Fruit fly (Drosophila melanogaster) ovary, adult (tissue): Measurements from ENCODE around the gene Ctl1.

Experiments used
- CG17801 ChIP-seq: fragments of 200-800 bp; optimal IDR thresholded peaks from 2 replicates; lab custom pipeline; 2019; ENCODE audit warnings: missing biosample characterization, mild to moderate bottlenecking, missing genetic modification characterization, moderate library complexity; ENCODE audit not compliant: partially characterized antibody

The Ctl1 gene

DNA sequence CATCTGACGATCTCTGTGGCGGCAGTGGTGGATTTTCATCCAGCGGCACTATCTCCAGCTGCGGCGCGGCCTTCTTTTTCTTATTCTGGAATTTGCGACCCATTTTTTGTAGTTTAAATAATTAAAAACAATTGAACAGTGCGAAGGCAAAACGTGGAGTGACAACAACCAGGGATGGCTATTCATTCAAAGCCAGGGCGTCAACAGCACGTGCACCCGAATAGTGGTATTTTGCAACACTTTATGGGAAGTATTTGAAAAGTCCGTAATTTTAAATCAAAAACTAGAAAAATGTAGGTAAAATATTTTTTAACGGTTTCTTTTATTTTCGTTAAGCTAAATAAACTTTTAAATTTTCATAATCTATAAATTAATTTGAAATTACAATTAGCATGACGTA lies 4.9 kb downstream of the Ctl1 start, which contains the start of gene CG11583:
Gene CG11583 (minus strand): TSS at position 191 of the 400 bp plus-strand sequence.
- peak; percentile 60 for TF ChIP-seq CG17801 (GFP tag; lab: Kevin White, UChicago)

DNA sequence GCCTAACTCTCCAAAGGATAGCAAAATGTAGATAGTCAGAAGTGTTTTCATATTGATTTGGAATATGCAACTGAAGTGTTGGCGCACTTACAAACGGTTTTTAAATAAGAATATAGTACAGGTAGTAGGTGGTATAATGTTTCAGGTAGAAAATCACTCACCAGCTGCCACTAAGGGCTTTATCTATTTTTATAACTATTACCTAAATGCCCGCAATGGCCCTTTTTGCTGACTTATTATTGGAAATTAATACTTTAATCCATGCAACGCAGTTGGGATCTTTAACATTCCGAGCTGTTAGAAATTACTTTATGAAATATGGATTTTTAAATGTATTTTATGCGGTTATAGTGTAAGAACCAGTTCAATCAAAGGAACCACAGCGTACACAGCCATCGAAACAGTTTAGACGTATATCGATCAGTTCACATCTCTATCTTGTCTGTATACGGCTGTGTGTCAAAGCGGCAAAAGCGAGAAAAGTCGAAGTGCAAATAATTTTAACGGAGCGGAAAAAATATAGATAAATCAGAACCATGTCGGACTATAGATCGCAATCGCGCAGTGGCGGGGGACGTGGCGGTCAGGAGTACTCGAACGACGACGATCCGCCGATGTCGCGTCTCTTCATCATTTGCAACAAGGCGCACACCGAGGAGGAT lies 5.8 kb downstream of the Ctl1 start, which contains the start of the genes srw and CG1316:
Gene srw (minus strand): TSS at position 51 of the 662 bp plus-strand sequence.
Gene CG1316 (plus strand): TSS at position 424 of the 662 bp plus-strand sequence.
- TF ChIP-seq CG17801 (GFP tag; lab: Kevin White, UChicago), result peak; percentile 47

- no peak for TF ChIP-seq CG17801 (GFP tag; lab: Kevin White, UChicago)
These were observed 9.0 kb downstream of the Ctl1 start, which contains the start of gene TfIIEbeta for dm6 chr3L:4286784-4287183. Gene TfIIEbeta (plus strand): TSS chr3L:4287038.

DNA sequence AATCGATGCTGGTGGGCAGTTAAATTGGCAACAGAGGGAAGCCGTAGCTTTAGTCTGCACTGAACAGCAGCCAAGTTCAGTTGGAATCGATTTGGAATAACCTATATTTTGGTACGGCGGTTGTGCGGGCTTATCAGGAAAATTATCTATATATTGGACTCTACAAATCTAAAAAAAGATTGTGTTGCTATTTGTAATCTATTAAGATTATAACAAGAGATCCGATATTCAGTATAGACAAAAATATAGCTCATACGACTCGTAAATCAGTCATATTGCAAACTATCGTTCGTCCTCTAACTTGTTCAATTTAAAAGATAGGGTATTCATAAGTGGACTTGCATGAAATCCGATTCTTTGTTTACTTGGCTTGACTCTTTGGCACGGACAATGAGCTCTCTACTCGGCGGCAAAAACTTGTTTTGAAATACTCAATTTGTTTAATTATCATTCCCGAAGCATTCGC lies 10.9 kb downstream of the Ctl1 start, which contains the start of gene Hexo1:
Gene Hexo1 (plus strand): TSS at position 51 of the 466 bp plus-strand sequence.
- TF ChIP-seq CG17801 (GFP tag; lab: Kevin White, UChicago), result peak; percentile 16

dm6 chr3L:4292120-4292697 lies 14.4 kb downstream of the Ctl1 start, which contains the start of the genes CG15012 and Fdx2:
Gene CG15012 (minus strand): TSS chr3L:4292246.
Gene Fdx2 (plus strand): TSS chr3L:4292482.
- peak; percentile 64 for TF ChIP-seq CG17801 (GFP tag; lab: Kevin White, UChicago)

DNA sequence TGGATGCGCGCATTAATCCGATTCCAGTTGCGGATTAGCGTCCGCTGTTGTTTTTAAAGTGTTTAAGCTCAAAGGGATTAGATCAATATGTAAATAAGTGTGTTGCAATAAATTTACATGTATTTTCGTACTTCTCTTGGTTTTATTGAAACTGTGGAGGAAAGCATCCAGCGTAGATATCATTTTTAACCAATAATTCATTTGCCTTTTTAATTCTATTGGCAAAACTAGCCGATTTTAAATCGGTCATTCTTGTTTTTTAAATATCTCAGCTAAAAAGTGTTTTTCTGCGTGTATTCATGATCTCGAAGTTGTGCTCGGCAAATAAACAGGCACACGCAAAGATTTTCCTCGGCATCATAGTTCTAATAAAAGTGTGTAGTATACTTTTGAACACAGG lies 15.5 kb downstream of the Ctl1 start:
- TF ChIP-seq CG17801 (GFP tag; lab: Kevin White, UChicago), result no peak

DNA sequence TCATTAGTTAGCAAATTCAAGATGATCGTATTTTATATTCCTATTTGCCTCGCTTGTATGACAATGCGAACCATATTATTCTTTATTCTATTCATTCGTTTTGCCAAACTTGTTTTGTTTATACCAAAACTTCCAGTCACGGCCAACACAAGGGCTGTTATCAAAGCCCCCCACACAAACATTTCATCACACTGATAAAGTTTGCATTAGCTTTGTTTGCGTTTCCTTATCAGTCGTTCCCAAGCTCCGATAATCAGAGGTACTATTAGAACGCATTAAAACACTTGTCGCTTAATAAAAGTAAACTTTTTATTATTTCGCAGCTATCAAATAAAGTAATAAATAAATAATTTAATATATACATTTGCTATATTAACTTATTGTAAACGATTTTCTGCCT lies 15.9 kb downstream of the Ctl1 start:
- TF ChIP-seq CG17801 (GFP tag; lab: Kevin White, UChicago), result peak; percentile 20

DNA sequence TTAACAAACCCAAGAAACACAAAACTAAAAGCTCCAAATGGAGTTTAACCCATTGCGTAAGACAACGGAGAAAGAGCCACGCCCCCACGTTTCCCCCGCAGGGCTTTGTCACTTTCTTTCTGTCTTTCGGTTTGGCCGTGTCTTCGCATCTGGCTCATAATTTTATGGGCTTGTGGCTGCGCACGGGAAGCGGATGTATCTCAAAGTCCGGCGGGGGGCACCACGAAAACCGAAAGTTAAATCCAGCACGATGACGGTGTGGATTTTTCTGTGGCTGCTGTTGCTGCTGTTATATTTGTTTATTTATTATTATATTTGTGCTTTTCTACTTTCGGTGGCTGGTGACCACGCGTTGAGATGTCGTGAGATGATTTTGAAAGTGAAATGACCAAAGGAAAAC lies 19.0 kb downstream of the Ctl1 start:
- no peak for TF ChIP-seq CG17801 (GFP tag; lab: Kevin White, UChicago)

DNA sequence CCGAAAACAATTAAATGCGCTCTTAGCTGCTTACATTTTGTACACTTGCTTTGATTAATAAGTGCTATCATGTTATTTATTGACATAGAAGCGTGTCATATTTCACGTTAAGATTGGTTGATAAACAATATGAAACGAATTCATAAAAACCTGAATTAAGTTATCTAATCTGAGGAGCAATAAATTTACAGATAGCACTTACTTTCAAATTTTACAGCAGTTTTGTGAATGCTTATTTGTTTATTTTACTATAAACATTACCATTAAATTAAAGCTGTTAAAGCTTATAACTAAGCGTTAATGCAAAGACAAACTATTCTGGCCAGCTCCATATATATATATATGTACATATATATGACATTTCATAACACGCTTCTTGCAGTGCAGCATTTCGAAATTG lies 24.3 kb downstream of the Ctl1 start:
- no peak for TF ChIP-seq CG17801 (GFP tag; lab: Kevin White, UChicago)

DNA sequence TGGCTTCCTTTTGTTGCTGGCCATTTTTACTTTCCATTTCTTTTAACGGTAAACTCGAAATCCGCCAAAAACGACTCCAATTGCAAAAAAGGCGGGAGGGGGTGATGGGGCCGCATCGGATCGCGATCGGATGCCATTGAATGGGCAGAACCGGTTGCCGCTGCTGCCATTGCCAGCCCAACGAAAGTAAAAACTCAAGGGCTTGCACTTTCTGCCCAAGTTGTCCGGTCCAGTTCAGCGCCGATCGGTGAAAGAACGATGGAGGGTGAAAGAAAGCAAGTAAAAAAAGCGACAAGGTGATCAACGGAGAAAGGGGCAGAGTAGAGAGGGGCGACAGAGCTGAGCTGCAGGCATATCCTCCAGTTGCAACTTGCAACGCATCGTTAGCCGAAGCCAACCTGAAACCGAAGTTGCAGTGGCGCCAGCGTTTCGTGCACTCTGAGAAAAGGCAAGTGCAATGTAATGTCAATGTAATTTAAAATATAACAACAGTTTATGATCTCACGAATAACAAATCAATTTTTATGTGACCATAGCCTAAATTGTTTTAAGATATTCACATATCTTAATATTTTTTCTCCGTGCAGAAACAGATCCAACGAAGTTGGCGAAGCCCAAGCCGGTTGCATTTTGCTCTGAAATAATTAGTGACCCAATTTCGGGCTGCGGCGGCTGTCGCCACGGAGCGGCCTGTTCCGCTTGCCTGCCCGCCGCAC lies 26.6 kb downstream of the Ctl1 start:
- TF ChIP-seq CG17801 (GFP tag; lab: Kevin White, UChicago), result no peak

DNA sequence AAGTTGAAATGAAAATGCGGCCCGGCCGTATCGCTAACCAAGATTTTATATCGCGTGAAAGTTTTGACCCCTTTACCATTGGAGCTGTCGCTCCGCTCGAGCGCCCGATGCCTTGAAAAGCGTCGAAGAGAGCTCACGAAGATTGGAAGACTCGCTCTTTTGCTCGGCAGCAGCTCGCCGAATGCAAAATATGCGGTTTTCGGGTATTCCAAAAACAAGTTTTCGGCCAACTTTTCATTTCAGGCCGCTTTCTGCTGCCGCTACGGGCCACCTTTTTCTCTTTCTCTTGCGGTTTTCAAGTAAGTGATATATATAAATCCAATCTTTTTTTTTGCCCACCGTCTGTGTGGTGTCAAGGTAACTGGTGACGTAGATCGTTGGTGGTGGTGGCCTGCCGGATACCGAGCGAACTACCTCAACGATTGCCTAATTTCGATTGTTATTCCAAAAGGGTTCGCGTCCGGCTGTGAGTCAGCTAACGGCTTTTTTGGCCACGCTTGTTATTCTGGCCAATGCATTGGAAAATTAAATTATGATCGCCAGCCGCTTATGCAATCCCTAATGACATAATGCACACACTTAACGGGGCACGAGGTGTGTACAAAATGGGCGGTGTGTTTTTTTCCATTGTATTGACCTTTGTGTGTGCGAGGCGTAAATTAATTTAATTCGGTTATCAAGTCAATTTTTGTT lies 30.1 kb downstream of the Ctl1 start, which contains the start of gene dyl:
Gene dyl (minus strand): TSS at position 28 of the 693 bp plus-strand sequence.
- no peak for TF ChIP-seq CG17801 (GFP tag; lab: Kevin White, UChicago)

DNA sequence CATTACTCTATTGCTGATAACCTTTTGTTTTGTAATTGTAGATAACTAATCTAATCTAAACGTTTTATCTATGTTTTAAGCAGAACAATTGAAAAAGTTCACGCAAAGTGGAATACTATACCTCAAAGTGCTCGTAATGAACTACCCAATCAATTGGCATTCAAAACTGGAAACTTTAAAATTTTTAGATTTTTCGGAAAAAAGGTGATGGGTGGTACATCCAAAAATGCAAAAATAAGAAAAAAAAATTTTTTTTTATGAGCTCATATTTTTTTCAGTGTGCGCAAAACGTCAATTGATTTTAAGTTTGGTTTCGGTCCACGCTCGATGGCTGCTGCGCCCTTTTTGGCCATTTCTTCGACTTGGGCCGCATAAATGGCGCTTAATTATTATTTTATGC lies 32.8 kb downstream of the Ctl1 start:
- no peak for TF ChIP-seq CG17801 (GFP tag; lab: Kevin White, UChicago)

DNA sequence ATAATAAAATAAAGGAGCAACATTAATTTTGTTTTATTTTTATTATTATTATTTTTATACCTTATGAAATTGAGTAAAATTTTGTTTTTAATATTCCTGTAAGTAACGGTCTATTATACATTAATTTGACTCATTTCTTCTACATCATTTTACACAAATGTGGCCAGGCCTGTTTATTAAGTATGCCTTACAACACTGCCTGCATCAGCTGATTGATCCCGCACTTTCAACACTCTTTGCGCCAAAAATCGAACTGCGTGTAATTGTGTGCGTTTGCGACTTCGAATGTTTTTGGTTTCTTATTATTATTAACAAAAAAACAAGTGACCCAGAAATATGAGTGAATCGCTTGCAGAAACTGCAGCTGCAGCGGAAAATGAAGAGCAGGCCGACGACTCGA lies 35.5 kb downstream of the Ctl1 start, which contains the start of gene Claspin:
Gene Claspin (plus strand): TSS at position 185 of the 400 bp plus-strand sequence.
- TF ChIP-seq CG17801 (GFP tag; lab: Kevin White, UChicago), result no peak
